Fruit fly (Drosophila melanogaster): ENCODE data around the gene disp.

disp gene

dm6 chr3R:5801703-5802436, 54.2 kb downstream of the disp start, which contains the start of gene CG11000 (continued):
- TF ChIP-seq Dip2 (GFP tag; IDR thresholded peaks at IDR 0.05) (no peak), CG3726 (GFP tag; IDR thresholded peaks at IDR 0.05) (no peak), abd-A (tag; optimal IDR thresholded peaks at IDR 0.05) (peak; percentile 89), insv (GFP tag; optimal IDR thresholded peaks at IDR 0.05) (no peak), Trl (optimal IDR thresholded peaks at IDR 0.05) (peak in 1 of 2 experiments; percentile 27), Trl (GFP tag; optimal IDR thresholded peaks at IDR 0.05) (no peak)

Data from whole organism, embryonic.